Fruit fly (Drosophila melanogaster): ENCODE results near the gene Npc2b.

Gene Npc2b

DNA sequence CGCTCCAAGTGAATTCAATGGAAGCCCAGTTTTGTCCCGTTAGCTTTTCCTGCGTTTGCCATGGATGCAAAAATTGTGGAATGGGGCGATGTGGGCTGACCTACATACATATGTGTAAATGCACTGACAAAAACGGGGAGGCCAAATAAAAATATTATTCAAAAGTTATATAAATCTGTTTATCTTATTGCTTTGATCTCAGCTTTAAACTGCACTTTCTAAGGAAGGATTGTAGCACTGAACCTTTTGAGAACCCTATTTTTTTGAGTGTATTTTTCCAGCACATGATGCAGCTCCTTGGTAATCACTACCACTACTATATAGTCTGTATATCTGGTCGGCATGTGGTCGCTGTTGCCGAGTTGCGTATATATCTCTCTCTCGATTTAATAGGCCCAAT lies 12.3 kb upstream of the Npc2b start (continued):
- TF ChIP-seq Taf1 (GFP tag; IDR thresholded peaks at IDR 0.05), result no peak
- no peak for TF ChIP-seq CG5180 (GFP tag; optimal IDR thresholded peaks at IDR 0.05)
- peak; percentile 49; the same call in 1 of the 2 replicates for TF ChIP-seq ara (GFP tag; IDR thresholded peaks at IDR 0.05)
- TF ChIP-seq sim (GFP tag; IDR thresholded peaks at IDR 0.05), result no peak
- peak; percentile 19 to 35 for TF ChIP-seq chif (GFP tag; optimal IDR thresholded peaks at IDR 0.05)
- peak; percentile 13 for TF ChIP-seq Deaf1 (tag; optimal IDR thresholded peaks at IDR 0.05)
- peak; percentile 26 for TF ChIP-seq unpg (GFP tag; optimal IDR thresholded peaks at IDR 0.05)
- no peak for TF ChIP-seq pan (optimal IDR thresholded peaks at IDR 0.05)
- peak in 1 of 2 experiments; percentile 73 for TF ChIP-seq pan (GFP tag; optimal IDR thresholded peaks at IDR 0.05 in 1 of 2, IDR thresholded peaks at IDR 0.05 in 1 of 2)
- peak; percentile 32 for TF ChIP-seq nom (GFP tag; optimal IDR thresholded peaks at IDR 0.05)
- TF ChIP-seq az2 (GFP tag; optimal IDR thresholded peaks at IDR 0.05), result peak; percentile 11
- no peak for TF ChIP-seq sens-2 (GFP tag; IDR thresholded peaks at IDR 0.05)
- TF ChIP-seq lab (GFP tag; optimal IDR thresholded peaks at IDR 0.05), result peak; percentile 77
- TF ChIP-seq usp (GFP tag; optimal IDR thresholded peaks at IDR 0.05), result no peak
- TF ChIP-seq zen (tag; optimal IDR thresholded peaks at IDR 0.05), result peak; percentile 24
- TF ChIP-seq nmo (GFP tag; optimal IDR thresholded peaks at IDR 0.05), result peak; percentile 23
- TF ChIP-seq CG10565 (GFP tag; optimal IDR thresholded peaks at IDR 0.05), result no peak
- TF ChIP-seq al (GFP tag; IDR thresholded peaks at IDR 0.05), result no peak
- TF ChIP-seq CG9437 (GFP tag; optimal IDR thresholded peaks at IDR 0.05), result no peak
- 0 out of 2 replicates have a peak, but pooled peaks have one; percentile 23 for TF ChIP-seq dati (GFP tag; IDR thresholded peaks at IDR 0.05)
- peak; percentile 69 for TF ChIP-seq Ptx1 (GFP tag; IDR thresholded peaks at IDR 0.05)
- TF ChIP-seq bcd (GFP tag; optimal IDR thresholded peaks at IDR 0.05), result peak; percentile 28
- peak; percentile 24 for TF ChIP-seq scrt (GFP tag; optimal IDR thresholded peaks at IDR 0.05)
- peak; percentile 60; the same call in 1 of the 3 replicates for TF ChIP-seq tgo (GFP tag; IDR thresholded peaks at IDR 0.05)
- no peak for TF ChIP-seq CG8089 (GFP tag; optimal IDR thresholded peaks at IDR 0.05)
- TF ChIP-seq ab (GFP tag; optimal IDR thresholded peaks at IDR 0.05), result no peak
- no peak for TF ChIP-seq CG12104 (GFP tag; optimal IDR thresholded peaks at IDR 0.05)
- peak; percentile 38 for TF ChIP-seq CG10654 (GFP tag; optimal IDR thresholded peaks at IDR 0.05)
- no peak for TF ChIP-seq CG17802 (tag; optimal IDR thresholded peaks at IDR 0.05)
- TF ChIP-seq Oli (tag; optimal IDR thresholded peaks at IDR 0.05), result peak; percentile 46
- TF ChIP-seq eyg (GFP tag; optimal IDR thresholded peaks at IDR 0.05), result no peak
- no peak for TF ChIP-seq CG4360 (GFP tag; IDR thresholded peaks at IDR 0.05)
- TF ChIP-seq CG16815 (GFP tag; optimal IDR thresholded peaks at IDR 0.05), result no peak
- TF ChIP-seq CG34224 (GFP tag; IDR thresholded peaks at IDR 0.05; ENCODE audit: partially characterized antibody), result no peak
- peak; percentile 61 for TF ChIP-seq Atf6 (GFP tag; IDR thresholded peaks at IDR 0.05)
- TF ChIP-seq bowl (GFP tag; IDR thresholded peaks at IDR 0.05), result no peak
- peak; percentile 22 for TF ChIP-seq CG9817 (tag; optimal IDR thresholded peaks at IDR 0.05)
- peak; percentile 38; the same call in 1 of the 3 replicates for TF ChIP-seq B-H1 (GFP tag; IDR thresholded peaks at IDR 0.05)
- peak; percentile 50 for TF ChIP-seq CG15269 (tag; optimal IDR thresholded peaks at IDR 0.05)
- TF ChIP-seq Drgx (GFP tag; IDR thresholded peaks at IDR 0.05), result peak; percentile 69
- TF ChIP-seq MBD-R2 (GFP tag; IDR thresholded peaks at IDR 0.05), result 0 out of 2 replicates have a peak, but pooled peaks have one; percentile 11
- TF ChIP-seq tx (GFP tag; optimal IDR thresholded peaks at IDR 0.05), result no peak
- TF ChIP-seq CG3847 (GFP tag; IDR thresholded peaks at IDR 0.05), result peak; percentile 25; the same call in 1 of the 2 replicates
- TF ChIP-seq Antp (GFP tag; optimal IDR thresholded peaks at IDR 0.05), result no peak
- no peak for TF ChIP-seq bab2 (GFP tag; optimal IDR thresholded peaks at IDR 0.05)
- peak; percentile 65 for TF ChIP-seq dmrt99B (tag; optimal IDR thresholded peaks at IDR 0.05)
- TF ChIP-seq ci (GFP tag; IDR thresholded peaks at IDR 0.05), result peak; percentile 72; the same call in 2 of the 3 replicates
- TF ChIP-seq PHDP (tag; optimal IDR thresholded peaks at IDR 0.05), result peak; percentile 10
- peak; percentile 2 for TF ChIP-seq CG12942 (GFP tag; optimal IDR thresholded peaks at IDR 0.05)
- TF ChIP-seq vvl (GFP tag; IDR thresholded peaks at IDR 0.05), result peak; percentile 66
- peak; percentile 38 for TF ChIP-seq CG4820 (GFP tag; optimal IDR thresholded peaks at IDR 0.05)
- TF ChIP-seq row (GFP tag; IDR thresholded peaks at IDR 0.05), result peak; percentile 59

Data from whole organism, embryonic.